Worm (Caenorhabditis elegans) whole organism, late embryonic: ENCODE data around the gene pals-28.

ENCODE experiments used
- C08G9.2 ChIP-seq: sonication (generic microtip); optimal IDR thresholded peaks from 2 replicates; lab custom pipeline; 2016; ENCODE audit warnings: mild to moderate bottlenecking, missing genetic modification characterization, moderate library complexity, missing compliant biosample characterization
- C38D4.7 ChIP-seq: fragments of 200-800 bp; sonication (Bioruptor generic); optimal IDR thresholded peaks from 2 replicates; lab custom pipeline; 2018; ENCODE audit warnings: mild to moderate bottlenecking, missing genetic modification characterization, moderate library complexity, missing compliant biosample characterization
- K02D7.2 ChIP-seq: sonication (generic microtip); optimal IDR thresholded peaks from 2 replicates; lab custom pipeline; 2017; ENCODE audit warnings: mild to moderate bottlenecking, missing genetic modification characterization, missing compliant biosample characterization
- K09A11.1 ChIP-seq: sonication (generic microtip); optimal IDR thresholded peaks from 2 replicates; lab custom pipeline; 2017; ENCODE audit warnings: antibody characterized with exemption, mild to moderate bottlenecking, missing genetic modification characterization, missing compliant biosample characterization; ENCODE audit not compliant: insufficient read depth
- Y22D7AL.16 ChIP-seq: sonication (generic microtip); optimal IDR thresholded peaks from 2 replicates; lab custom pipeline; 2016; ENCODE audit warnings: missing genetic modification characterization, missing compliant biosample characterization
- ahr-1 ChIP-seq: sonication (generic microtip); optimal IDR thresholded peaks from 2 replicates; lab custom pipeline; 2016; ENCODE audit warnings: missing genetic modification characterization, missing compliant biosample characterization
- ceh-14 ChIP-seq: sonication (generic microtip); optimal IDR thresholded peaks from 2 replicates; lab custom pipeline; 2016; ENCODE audit warnings: missing genotype, missing genetic modification characterization, missing compliant biosample characterization
- ceh-2 ChIP-seq: sonication (generic microtip); optimal IDR thresholded peaks from 2 replicates; lab custom pipeline; 2016; ENCODE audit warnings: missing genotype, missing genetic modification characterization, missing compliant biosample characterization
- ceh-22 ChIP-seq: sonication (generic microtip); optimal IDR thresholded peaks from 2 replicates; lab custom pipeline; 2017; ENCODE audit warnings: missing biosample characterization, missing genetic modification characterization
- ceh-24 ChIP-seq: sonication (generic microtip); optimal IDR thresholded peaks from 2 replicates; lab custom pipeline; 2016; ENCODE audit warnings: mild to moderate bottlenecking, missing genetic modification characterization, missing compliant biosample characterization
- ceh-30 ChIP-seq: fragments of 150-350 bp; optimal IDR thresholded peaks from 2 replicates; lab custom pipeline; 2014; ENCODE audit warnings: missing biosample characterization, missing genetic modification characterization
- ceh-31 ChIP-seq: sonication (generic microtip); optimal IDR thresholded peaks from 2 replicates; lab custom pipeline; 2016; ENCODE audit warnings: missing genetic modification characterization, missing compliant biosample characterization
- ceh-34 ChIP-seq: sonication (generic microtip); optimal IDR thresholded peaks from 2 replicates; lab custom pipeline; 2016; ENCODE audit warnings: mild to moderate bottlenecking, missing genetic modification characterization, missing compliant biosample characterization
- ceh-45 ChIP-seq: fragments of 200-800 bp; sonication (Bioruptor generic); IDR thresholded peaks from 2 replicates; pipeline ENCODE4 v1.3.6; 2022; ENCODE audit warnings: missing genetic modification reagents, missing genetic modification characterization, missing compliant biosample characterization
- ceh-6 ChIP-seq: fragments of 200-800 bp; sonication (Bioruptor generic); optimal IDR thresholded peaks from 2 replicates; lab custom pipeline; 2018; ENCODE audit warnings: mild to moderate bottlenecking, missing genetic modification characterization, missing compliant biosample characterization
- elt-4 ChIP-seq: sonication (generic microtip); optimal IDR thresholded peaks from 2 replicates; lab custom pipeline; 2016; ENCODE audit warnings: missing genetic modification characterization, missing compliant biosample characterization
- ets-4 ChIP-seq: sonication (generic microtip); optimal IDR thresholded peaks from 2 replicates; lab custom pipeline; 2016; ENCODE audit warnings: missing genetic modification characterization, missing compliant biosample characterization
- fkh-6 ChIP-seq: sonication (generic microtip); optimal IDR thresholded peaks from 2 replicates; lab custom pipeline; 2016; ENCODE audit warnings: missing genetic modification characterization, missing compliant biosample characterization
- gmeb-2 ChIP-seq: sonication (generic microtip); optimal IDR thresholded peaks from 2 replicates; lab custom pipeline; 2016; ENCODE audit warnings: missing genetic modification characterization, inconsistent platforms, missing compliant biosample characterization
- hlh-13 ChIP-seq: fragments of 200-800 bp; sonication (Bioruptor generic); optimal IDR thresholded peaks from 2 replicates; lab custom pipeline; 2018; ENCODE audit warnings: mild to moderate bottlenecking, missing genetic modification characterization, missing compliant biosample characterization
- hlh-6 ChIP-seq: sonication (generic microtip); optimal IDR thresholded peaks from 2 replicates; lab custom pipeline; 2016; ENCODE audit warnings: missing genotype, missing genetic modification characterization, missing compliant biosample characterization
- lin-11 ChIP-seq: fragments of 200-800 bp; sonication (Bioruptor generic); optimal IDR thresholded peaks from 2 replicates; lab custom pipeline; 2018; ENCODE audit warnings: mild to moderate bottlenecking, missing genetic modification characterization, missing compliant biosample characterization
- madf-2 ChIP-seq: sonication (generic microtip); optimal IDR thresholded peaks from 2 replicates; lab custom pipeline; 2017; ENCODE audit warnings: missing genetic modification characterization, missing compliant biosample characterization
- mec-3 ChIP-seq: sonication (generic microtip); optimal IDR thresholded peaks from 2 replicates; lab custom pipeline; 2016; ENCODE audit warnings: borderline replicate concordance, missing genetic modification characterization, missing compliant biosample characterization
- nfya-1 ChIP-seq: sonication (generic microtip); optimal IDR thresholded peaks from 2 replicates; lab custom pipeline; 2017; ENCODE audit warnings: missing genetic modification characterization, mild to moderate bottlenecking, missing compliant biosample characterization, antibody characterized with exemption, moderate library complexity
- nhr-11 ChIP-seq: fragments of 150-350 bp; optimal IDR thresholded peaks from 2 replicates; lab custom pipeline; 2014; ENCODE audit warnings: missing biosample characterization, missing genetic modification characterization
- odd-2 ChIP-seq: sonication (generic microtip); optimal IDR thresholded peaks from 2 replicates; lab custom pipeline; 2017; ENCODE audit warnings: antibody characterized with exemption, mild to moderate bottlenecking, missing genetic modification characterization, missing compliant biosample characterization
- pat-9 ChIP-seq: fragments of 200-800 bp; sonication (Bioruptor generic); optimal IDR thresholded peaks from 2 replicates; lab custom pipeline; 2018; ENCODE audit warnings: mild to moderate bottlenecking, missing genetic modification characterization, moderate library complexity, missing compliant biosample characterization
- pax-1 ChIP-seq: fragments of 150-350 bp; optimal IDR thresholded peaks from 2 replicates; lab custom pipeline; 2014; ENCODE audit warnings: missing biosample characterization, missing genetic modification characterization
- rnt-1 ChIP-seq: sonication (generic microtip); optimal IDR thresholded peaks from 2 replicates; lab custom pipeline; 2016; ENCODE audit warnings: missing genetic modification characterization, missing compliant biosample characterization
- sdc-2 ChIP-seq: sonication (generic microtip); optimal IDR thresholded peaks from 2 replicates; lab custom pipeline; 2016; ENCODE audit warnings: missing genotype, missing genetic modification characterization, missing compliant biosample characterization
- sox-2 ChIP-seq: fragments of 200-800 bp; sonication (Bioruptor generic); IDR thresholded peaks from 2 replicates; pipeline ENCODE4 v1.3.6; 2022; ENCODE audit warnings: missing genetic modification reagents, missing genetic modification characterization, missing compliant biosample characterization
- tbx-7 ChIP-seq: sonication (generic microtip); optimal IDR thresholded peaks from 2 replicates; lab custom pipeline; 2016; ENCODE audit warnings: missing genotype, missing genetic modification characterization, missing compliant biosample characterization
- unc-42 ChIP-seq: sonication (generic microtip); optimal IDR thresholded peaks from 2 replicates; lab custom pipeline; 2016; ENCODE audit warnings: missing genotype, missing genetic modification characterization, missing compliant biosample characterization
- zip-5 ChIP-seq: sonication (generic microtip); optimal IDR thresholded peaks from 2 replicates; lab custom pipeline; 2016; ENCODE audit warnings: missing genetic modification characterization, missing compliant biosample characterization

The pals-28 gene

ce11 chrIII:4379717-4380116 is 4.9 kb upstream of the pals-28 start, which contains the start of gene B0284.3:
Gene B0284.3, minus strand, starts transcription at chrIII:4379817.
- TF ChIP-seq ceh-2 (tag; lab: Kevin White, UChicago) (no peak), pat-9 (tag; lab: Kevin White, UChicago) (no peak), elt-4 (tag; lab: Kevin White, UChicago) (no peak), odd-2 (tag; lab: Kevin White, UChicago) (no peak), zip-5 (tag; lab: Kevin White, UChicago) (no peak), lin-11 (tag; lab: Kevin White, UChicago) (no peak), C08G9.2 (tag; lab: Kevin White, UChicago) (no peak), C38D4.7 (GFP tag; lab: Kevin White, UChicago) (no peak)
- TF ChIP-seq, all 69 proteins: peak for 0

- peak; percentile 31 for TF ChIP-seq nfya-1
- peak; percentile 24 for TF ChIP-seq sox-2 (GFP tag; lab: Robert Waterston, UW)
- peak; percentile 60 for TF ChIP-seq ceh-31 (tag; lab: Kevin White, UChicago)
- peak; percentile 60 for TF ChIP-seq unc-42 (tag; lab: Kevin White, UChicago)
- TF ChIP-seq zip-5 (tag; lab: Kevin White, UChicago), result no peak
Observed at ce11 chrIII:4380835-4381234, 3.8 kb upstream of the pals-28 start.

- TF ChIP-seq pax-1 (no peak), tbx-7 (tag; lab: Kevin White, UChicago) (no peak), hlh-13 (GFP tag; lab: Kevin White, UChicago) (no peak), ets-4 (tag; lab: Kevin White, UChicago) (no peak), rnt-1 (tag; lab: Kevin White, UChicago) (no peak), ceh-24 (tag; lab: Kevin White, UChicago) (no peak), ceh-45 (no peak), Y22D7AL.16 (tag; lab: Kevin White, UChicago) (no peak), nfya-1 (no peak), ceh-6 (no peak), C38D4.7 (GFP tag; lab: Kevin White, UChicago) (no peak), fkh-6 (tag; lab: Kevin White, UChicago) (no peak)
Observed at ce11 chrIII:4381343-4381742, 3.2 kb upstream of the pals-28 start, which contains the start of gene pals-27. Gene pals-27, plus strand, starts transcription at chrIII:4381643.

- TF ChIP-seq nfya-1 (peak; percentile 76), nhr-11 (tag; lab: Kevin White, UChicago) (no peak), ceh-22 (no peak)
Observed at ce11 chrIII:4382118-4382517, 2.5 kb upstream of the pals-28 start.

- TF ChIP-seq odd-2 (tag; lab: Kevin White, UChicago) (no peak), madf-2 (tag; lab: Kevin White, UChicago) (no peak), gmeb-2 (no peak), zip-5 (tag; lab: Kevin White, UChicago) (no peak), elt-4 (tag; lab: Kevin White, UChicago) (no peak), K09A11.1 (tag; lab: Kevin White, UChicago) (no peak), ahr-1 (tag; lab: Kevin White, UChicago) (no peak), K02D7.2 (tag; lab: Kevin White, UChicago) (no peak), ceh-14 (tag; lab: Kevin White, UChicago) (no peak), ceh-34 (tag; lab: Kevin White, UChicago) (no peak), ceh-31 (tag; lab: Kevin White, UChicago) (no peak), sdc-2 (tag; lab: Kevin White, UChicago) (no peak), ceh-30 (no peak), hlh-6 (tag; lab: Kevin White, UChicago) (no peak), pax-1 (no peak), mec-3 (tag; lab: Kevin White, UChicago) (no peak), ceh-24 (tag; lab: Kevin White, UChicago) (no peak)
Observed at ce11 chrIII:4390421-4390820, 5.8 kb downstream of the pals-28 start.
